Worm (Caenorhabditis elegans) whole organism, early embryonic: ENCODE data around the gene F19B2.7.

Experiments used
- B0310.2 ChIP-seq: sonication (generic microtip); optimal IDR thresholded peaks from 2 replicates; lab custom pipeline; 2016; ENCODE audit warnings: mild to moderate bottlenecking, missing genetic modification characterization, missing compliant biosample characterization
- aly-1 ChIP-seq: sonication (generic microtip); optimal IDR thresholded peaks from 2 replicates; lab custom pipeline; 2016; ENCODE audit warnings: missing genetic modification characterization, missing compliant biosample characterization
- ama-1 ChIP-seq: fragments of 150-350 bp; optimal IDR thresholded peaks from 2 replicates; lab custom pipeline; 2014
- ceh-13 ChIP-seq: fragments of 200-800 bp; sonication (Bioruptor generic); optimal IDR thresholded peaks from 2 replicates; lab custom pipeline; 2018; ENCODE audit warnings: mild to moderate bottlenecking, missing genetic modification characterization, missing compliant biosample characterization
- ceh-36 ChIP-seq: sonication (generic microtip); optimal IDR thresholded peaks from 2 replicates; lab custom pipeline; 2016; ENCODE audit warnings: missing genetic modification characterization, inconsistent platforms, missing compliant biosample characterization
- ets-7 ChIP-seq: sonication (generic microtip); optimal IDR thresholded peaks from 2 replicates; lab custom pipeline; 2016; ENCODE audit warnings: missing genotype, missing genetic modification characterization, missing compliant biosample characterization
- flt-1 ChIP-seq: fragments of 200-800 bp; sonication (Bioruptor generic); IDR thresholded peaks from 2 replicates; pipeline ENCODE4 v1.3.6; 2022; ENCODE audit warnings: missing genetic modification characterization, missing compliant biosample characterization
- pes-1 ChIP-seq: fragments of 200-800 bp; sonication (Bioruptor generic); IDR thresholded peaks from 2 replicates; pipeline ENCODE4 v1.3.6; 2022; ENCODE audit warnings: missing genetic modification reagents, missing genetic modification characterization, missing compliant biosample characterization
- sea-1 ChIP-seq: fragments of 200-800 bp; sonication (Bioruptor generic); conservative IDR thresholded peaks from 2 replicates; pipeline ENCODE4 v1.3.6; 2022; ENCODE audit warnings: missing genetic modification characterization, missing compliant biosample characterization
- tbx-11 ChIP-seq: fragments of 200-800 bp; sonication (Bioruptor generic); IDR thresholded peaks from 2 replicates; pipeline ENCODE4 v1.3.6; 2022; ENCODE audit warnings: missing genetic modification characterization, missing compliant biosample characterization

DNA sequence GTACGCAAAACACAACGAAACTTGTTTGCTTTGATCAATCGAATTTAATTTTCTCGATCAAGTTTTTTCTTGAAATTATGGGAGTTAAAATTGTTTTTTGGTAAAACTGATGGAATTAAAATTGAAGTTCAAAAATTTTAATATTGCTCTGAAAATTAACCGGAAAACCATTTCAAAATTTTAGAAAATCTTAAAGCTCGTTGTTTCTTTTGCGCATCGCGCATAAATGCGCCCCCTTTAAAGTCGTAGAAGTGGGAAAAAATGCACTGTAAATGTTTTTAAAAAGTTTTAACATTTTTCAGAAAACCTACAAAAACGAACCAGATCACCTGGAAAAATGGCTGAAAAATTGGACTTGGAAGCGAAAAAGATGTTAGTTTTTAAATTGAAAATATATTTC lies 51.6 kb downstream of the F19B2.7 start, which contains the start of gene fbxa-113:
- TF ChIP-seq pes-1 (GFP tag; lab: Robert Waterston, UW) (no peak), ama-1 (no peak), aly-1 (tag; lab: Kevin White, UChicago) (no peak), ceh-36 (tag; lab: Kevin White, UChicago) (no peak), flt-1 (GFP tag; lab: Robert Waterston, UW) (no peak), ceh-13 (GFP tag; lab: Kevin White, UChicago) (no peak), tbx-11 (GFP tag; lab: Robert Waterston, UW) (no peak), sea-1 (GFP tag; lab: Robert Waterston, UW) (no peak), ets-7 (no peak), B0310.2 (tag; lab: Kevin White, UChicago) (no peak)
